Worm (Caenorhabditis elegans) whole organism, early embryonic: ENCODE results near the gene F09C6.3.

Source experiments
- ceh-36 ChIP-seq: sonication (generic microtip); optimal IDR thresholded peaks from 2 replicates; lab custom pipeline; 2016; ENCODE audit warnings: missing genetic modification characterization, inconsistent platforms, missing compliant biosample characterization
- hmbx-1 ChIP-seq: sonication (generic microtip); optimal IDR thresholded peaks from 2 replicates; lab custom pipeline; 2016; ENCODE audit warnings: mild to moderate bottlenecking, missing genetic modification characterization, missing compliant biosample characterization
- pes-1 ChIP-seq: fragments of 200-800 bp; sonication (Bioruptor generic); IDR thresholded peaks from 2 replicates; pipeline ENCODE4 v1.3.6; 2022; ENCODE audit warnings: missing genetic modification reagents, missing genetic modification characterization, missing compliant biosample characterization
- tbx-37 ChIP-seq: fragments of 200-800 bp; sonication (Bioruptor generic); conservative IDR thresholded peaks from 2 replicates; pipeline ENCODE4 v1.3.6; 2022; ENCODE audit warnings: missing genetic modification reagents, missing genetic modification characterization, missing compliant biosample characterization

DNA sequence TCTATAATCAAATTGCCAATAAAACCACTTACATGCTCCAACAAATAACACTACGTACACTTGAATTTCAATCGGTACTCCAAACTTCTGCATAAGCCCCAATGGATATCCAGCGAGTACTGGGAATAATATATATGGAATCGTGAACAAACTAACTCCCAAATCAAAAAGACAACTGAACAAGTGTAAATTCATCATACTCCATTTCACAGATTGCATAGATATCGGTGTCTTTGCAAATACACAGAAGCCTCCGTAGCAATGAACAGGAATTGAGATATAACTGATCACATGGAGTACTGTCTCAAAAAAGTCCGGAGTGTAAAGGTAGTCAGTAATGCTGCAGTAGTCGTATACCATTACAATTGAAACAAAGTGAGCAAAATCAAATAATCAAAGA lies 50.6 kb downstream of the F09C6.3 start, which contains the start of gene srh-214:
- no peak for TF ChIP-seq hmbx-1 (tag; lab: Kevin White, UChicago)
- TF ChIP-seq pes-1, result no peak
- TF ChIP-seq ceh-36 (tag; lab: Kevin White, UChicago), result no peak
- no peak for TF ChIP-seq tbx-37
